Worm (Caenorhabditis elegans): ENCODE results near the gene sra-37.
A peak's percentile ranks its signal among the peaks of the same experiment; 100 is the strongest.

The sra-37 gene

DNA sequence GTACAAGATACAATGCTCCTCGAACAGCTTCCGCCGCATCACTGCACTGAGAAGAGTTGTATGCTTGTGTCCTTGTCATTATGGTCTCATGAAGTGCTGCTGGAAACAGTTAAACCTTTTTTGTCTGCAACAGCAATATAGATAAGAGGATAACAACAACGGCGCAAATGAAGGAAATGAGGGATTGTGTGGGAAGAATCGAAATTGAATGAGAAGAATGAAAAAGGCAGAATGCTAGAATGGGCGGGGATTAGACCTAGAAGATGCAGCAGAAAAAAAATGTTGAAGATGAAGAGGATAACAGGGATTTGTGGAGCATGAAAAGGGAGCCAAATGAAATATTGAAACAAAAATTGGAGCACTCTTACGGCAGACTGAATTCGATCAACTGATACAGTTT, at the start of gene sra-37:
sra-37 (minus strand) TSS at position 101 of the 400 bp plus-strand sequence.
- TF ChIP-seq rbr-2 (tag; optimal IDR thresholded peaks at IDR 0.05): no peak
- no peak for TF ChIP-seq attf-4 (tag; optimal IDR thresholded peaks at IDR 0.05)
- TF ChIP-seq Y48G9A.11 (GFP tag; IDR thresholded peaks at IDR 0.05): no peak
- TF ChIP-seq dmd-9 (GFP tag; IDR thresholded peaks at IDR 0.05): no peak
- no peak for TF ChIP-seq dpl-1 (GFP tag; optimal IDR thresholded peaks at IDR 0.05)
- TF ChIP-seq hmg-1.1 (GFP tag; IDR thresholded peaks at IDR 0.05): no peak
- no peak for TF ChIP-seq mxl-2 (GFP tag; conservative IDR thresholded peaks at IDR 0.05)
- no peak for TF ChIP-seq fkh-10 (GFP tag; optimal IDR thresholded peaks at IDR 0.05)

DNA sequence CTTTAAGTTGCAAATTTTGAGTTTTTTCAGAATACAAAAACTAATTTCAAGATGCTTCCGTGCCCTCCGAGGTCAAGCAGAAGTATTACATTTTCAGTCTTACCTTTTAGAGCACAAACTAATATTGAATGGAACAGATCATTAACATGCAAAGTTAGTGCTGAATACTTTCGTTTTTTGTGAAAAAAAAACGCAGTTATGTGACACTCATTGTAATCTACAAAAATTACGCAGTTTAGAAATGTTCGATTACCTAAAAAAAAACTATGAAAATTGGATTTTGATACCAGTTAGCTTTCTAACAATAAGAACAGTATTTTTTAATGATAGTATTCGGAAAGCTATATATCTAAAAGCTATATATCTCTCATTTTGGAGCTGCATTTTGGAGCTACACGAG, 48.7 kb upstream of the sra-37 start:
- TF ChIP-seq aha-1 (tag) (peak; percentile 92), attf-4 (tag; optimal IDR thresholded peaks at IDR 0.05) (no peak)

ce11 chrX:13941296-13941695, 48.1 kb upstream of the sra-37 start:
- 0 out of 2 replicates have a peak, but pooled peaks have one; percentile 19 for TF ChIP-seq T26A8.4 (GFP tag; IDR thresholded peaks at IDR 0.05)
- TF ChIP-seq gei-8 (GFP tag; optimal IDR thresholded peaks at IDR 0.05): no peak
- peak in 1 of 2 experiments; percentile 95 for TF ChIP-seq unc-62 (GFP tag; optimal IDR thresholded peaks at IDR 0.05 in 1 of 2)
- no peak for TF ChIP-seq unc-62 (tag; optimal IDR thresholded peaks at IDR 0.05)
- 0 out of 2 replicates have a peak, but pooled peaks have one; percentile 34 for TF ChIP-seq ceh-20 (GFP tag; IDR thresholded peaks at IDR 0.05)
- TF ChIP-seq egl-43 (GFP tag; IDR thresholded peaks at IDR 0.05): no peak
- TF ChIP-seq tra-1 (GFP tag; IDR thresholded peaks at IDR 0.05): 0 out of 2 replicates have a peak, but pooled peaks have one; percentile 4
- no peak for TF ChIP-seq ceh-28 (tag; optimal IDR thresholded peaks at IDR 0.05)
- TF ChIP-seq ctbp-1 (GFP tag; IDR thresholded peaks at IDR 0.05): no peak
- 0 out of 4 replicates have a peak, but pooled peaks of 1 of the 2 experiments have one; percentile 33 for TF ChIP-seq madf-5 (GFP tag; IDR thresholded peaks at IDR 0.05)
- peak; percentile 43 for TF ChIP-seq nhr-28 (tag; optimal IDR thresholded peaks at IDR 0.05)
- peak; percentile 16 for TF ChIP-seq mep-1 (tag; optimal IDR thresholded peaks at IDR 0.05)
- peak; percentile 24 for TF ChIP-seq mes-2 (tag; optimal IDR thresholded peaks at IDR 0.05; ENCODE audit: poor library complexity, severe bottlenecking)
- TF ChIP-seq zip-11 (GFP tag; IDR thresholded peaks at IDR 0.05): no peak
- peak; percentile 34 for TF ChIP-seq ama-1 (optimal IDR thresholded peaks at IDR 0.05)
- TF ChIP-seq nhr-11 (tag; optimal IDR thresholded peaks at IDR 0.05): no peak
- TF ChIP-seq hlh-11 (tag; optimal IDR thresholded peaks at IDR 0.05): peak; percentile 17

ce11 chrX:13940287-13940686, 47.1 kb upstream of the sra-37 start:
- TF ChIP-seq Y105C5A.15 (GFP tag; IDR thresholded peaks at IDR 0.05) (no peak), zip-11 (GFP tag; IDR thresholded peaks at IDR 0.05) (no peak), jun-1 (tag; optimal IDR thresholded peaks at IDR 0.05) (no peak), T26A8.4 (GFP tag; IDR thresholded peaks at IDR 0.05) (0 out of 2 replicates have a peak, but pooled peaks have one; percentile 25), lir-3 (tag; optimal IDR thresholded peaks at IDR 0.05) (no peak), aha-1 (tag) (peak; percentile 88), F10B5.3 (tag; optimal IDR thresholded peaks at IDR 0.05) (no peak), cey-2 (tag; optimal IDR thresholded peaks at IDR 0.05; ENCODE audit: borderline replicate concordance, insufficient read depth) (no peak), ceh-20 (GFP tag; IDR thresholded peaks at IDR 0.05) (no peak), nhr-6 (tag; optimal IDR thresholded peaks at IDR 0.05) (no peak), mep-1 (tag; optimal IDR thresholded peaks at IDR 0.05) (no peak), unc-39 (tag; optimal IDR thresholded peaks at IDR 0.05) (no peak), nhr-28 (tag; optimal IDR thresholded peaks at IDR 0.05) (no peak), zfp-3 (GFP tag; conservative IDR thresholded peaks at IDR 0.05) (no peak), fkh-10 (GFP tag; optimal IDR thresholded peaks at IDR 0.05) (no peak), spr-1 (tag; optimal IDR thresholded peaks at IDR 0.05) (no peak), madf-5 (GFP tag; IDR thresholded peaks at IDR 0.05) (no peak)

DNA sequence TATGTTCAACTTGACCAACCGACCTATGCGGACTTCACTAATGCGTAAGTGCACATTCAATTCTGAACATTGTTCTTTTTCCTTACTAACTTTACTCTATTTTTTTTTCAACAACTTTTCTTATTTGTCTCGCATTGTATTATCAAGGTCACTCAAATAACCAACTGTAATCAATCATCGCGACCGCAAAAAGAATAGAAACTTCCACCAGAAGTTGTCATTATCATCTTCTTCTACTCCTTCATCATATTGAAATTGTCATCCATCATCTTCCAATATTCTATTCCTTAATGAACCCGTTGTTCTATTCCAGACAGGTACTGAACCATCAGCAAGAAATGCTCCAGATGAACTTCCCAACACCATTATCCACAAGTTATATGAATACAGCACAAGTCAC, 46.2 kb upstream of the sra-37 start:
- TF ChIP-seq fos-1 (tag; optimal IDR thresholded peaks at IDR 0.05) (no peak), unc-62 (GFP tag; optimal IDR thresholded peaks at IDR 0.05 in 1 of 2) (peak in 1 of 2 experiments; percentile 99), unc-62 (tag; optimal IDR thresholded peaks at IDR 0.05) (no peak), nhr-28 (tag; optimal IDR thresholded peaks at IDR 0.05) (peak; percentile 19), tra-1 (GFP tag; IDR thresholded peaks at IDR 0.05) (no peak), hmg-1.1 (GFP tag; IDR thresholded peaks at IDR 0.05) (no peak), spr-1 (tag; optimal IDR thresholded peaks at IDR 0.05) (no peak)
